Worm (Caenorhabditis elegans): ENCODE data around the gene nhr-91.

The nhr-91 gene

ce11 chrX:15362152-15362922 is 53.2 kb downstream of the nhr-91 start (continued):
- TF ChIP-seq snpc-4 (tag; optimal IDR thresholded peaks at IDR 0.05), result peak; percentile 46
- TF ChIP-seq madf-5 (GFP tag; IDR thresholded peaks at IDR 0.05), result no peak

Data from whole organism, L4 larva.